Worm (Caenorhabditis elegans): ENCODE results near the gene C48D1.5.
A peak's percentile ranks its signal among the peaks of the same experiment; 100 is the strongest.

DNA sequence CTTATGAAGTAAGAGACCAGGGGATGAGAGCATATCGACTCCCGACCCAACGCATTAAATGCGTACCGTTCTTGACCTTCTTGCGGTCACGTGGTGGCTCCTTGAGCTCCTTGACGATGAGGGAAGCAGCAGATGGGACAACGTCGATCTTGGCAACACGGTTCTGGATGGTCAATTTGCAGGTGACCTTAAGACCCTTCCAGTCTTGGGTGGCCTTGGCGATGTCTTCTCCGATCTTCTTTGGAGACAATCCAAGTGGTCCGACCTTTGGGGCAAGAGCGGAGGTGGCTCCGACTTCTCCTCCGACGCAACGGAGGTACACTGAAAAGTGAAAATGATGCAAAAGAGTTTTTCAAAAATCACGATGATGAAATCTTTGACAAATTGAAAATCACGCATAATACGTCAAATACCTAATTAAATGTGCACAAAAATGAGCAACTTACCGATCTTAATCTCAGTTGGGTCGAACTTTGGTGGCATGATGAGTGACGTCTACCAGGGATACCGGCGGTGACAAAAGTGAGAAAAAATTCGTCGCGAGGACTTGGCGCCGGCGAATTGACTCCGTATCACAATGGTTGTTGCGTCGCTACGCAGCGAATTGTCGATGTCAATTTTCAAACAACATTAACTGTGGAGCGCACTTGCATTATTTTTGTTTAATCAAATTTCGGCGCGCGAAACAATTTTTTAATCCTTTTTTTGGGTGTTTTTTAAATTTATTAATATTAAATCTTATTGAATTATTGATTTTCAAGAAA lies 18.5 kb downstream of the C48D1.5 start, which contains the start of gene rpl-12:
- TF ChIP-seq fkh-10 (GFP tag; optimal IDR thresholded peaks at IDR 0.05) (peak; percentile 52), K09A11.1 (tag; optimal IDR thresholded peaks at IDR 0.05; ENCODE audit: insufficient read depth) (peak; percentile 44)
